Fruit fly (Drosophila melanogaster): ENCODE data around the gene gnu.
A peak's percentile ranks its signal among the peaks of the same experiment; 100 is the strongest.

The gnu gene

DNA sequence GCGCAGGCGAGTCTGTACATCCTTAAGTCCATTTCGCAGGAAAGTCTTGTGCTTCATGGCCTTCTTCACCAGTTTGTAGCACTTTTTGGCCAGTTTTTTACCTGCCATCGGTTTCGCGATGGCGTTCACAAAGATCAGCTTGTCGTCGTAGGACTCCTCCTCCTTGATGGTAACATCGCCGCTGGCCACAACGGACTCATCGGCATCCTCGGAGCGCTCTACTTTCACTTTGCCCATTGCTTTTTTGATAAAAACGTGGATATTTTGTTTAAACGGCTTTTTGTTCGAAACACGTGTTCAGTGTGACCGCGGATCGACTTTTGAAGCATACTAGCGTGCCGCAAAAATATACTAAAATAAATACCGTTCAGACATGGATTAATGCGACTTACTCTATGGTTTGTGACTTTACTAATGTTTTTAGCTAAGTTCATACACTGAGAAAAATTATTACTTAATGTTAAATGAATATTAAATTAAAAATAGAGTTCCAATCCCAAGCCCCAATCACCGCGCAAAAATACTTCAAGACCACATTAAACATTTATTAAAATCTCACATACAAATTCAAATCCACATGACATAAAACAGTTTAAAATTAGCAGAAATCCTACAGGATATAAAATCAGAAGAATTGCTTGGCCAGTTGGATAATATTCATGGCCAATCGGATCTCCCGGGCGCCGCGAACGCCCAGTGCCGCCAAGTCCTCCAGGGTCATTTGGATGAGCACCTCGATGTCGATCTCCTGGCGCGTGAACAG, 1.1 kb downstream of the gnu start, which contains the start of gene NHP2 (continued):
- TF ChIP-seq CG6683 (GFP tag; optimal IDR thresholded peaks at IDR 0.05) = peak; percentile 50
- no peak for TF ChIP-seq Dfd (GFP tag; optimal IDR thresholded peaks at IDR 0.05)
- TF ChIP-seq Usf (GFP tag; optimal IDR thresholded peaks at IDR 0.05) = peak; percentile 34
- peak; percentile 88 for TF ChIP-seq gce (GFP tag; IDR thresholded peaks at IDR 0.05)
- TF ChIP-seq zfh1 (GFP tag; IDR thresholded peaks at IDR 0.05) = peak; percentile 79
- peak; percentile 88 for TF ChIP-seq Xrp1 (GFP tag; IDR thresholded peaks at IDR 0.05)
- no peak for TF ChIP-seq exex (tag; optimal IDR thresholded peaks at IDR 0.05)
- TF ChIP-seq sob (GFP tag; IDR thresholded peaks at IDR 0.05) = peak; percentile 80
- TF ChIP-seq dpn (GFP tag; optimal IDR thresholded peaks at IDR 0.05) = peak; percentile 57 to 82
- peak; percentile 22; the same call in 1 of the 2 replicates for TF ChIP-seq CG4360 (GFP tag; IDR thresholded peaks at IDR 0.05)
- peak; percentile 37; the same call in 1 of the 2 replicates for TF ChIP-seq CG11696 (GFP tag; IDR thresholded peaks at IDR 0.05)
- TF ChIP-seq CG14710 (tag; optimal IDR thresholded peaks at IDR 0.05) = peak; percentile 83
- no peak for TF ChIP-seq CG15269 (tag; optimal IDR thresholded peaks at IDR 0.05)
- no peak for TF ChIP-seq nerfin-2 (GFP tag; IDR thresholded peaks at IDR 0.05; ENCODE audit: partially characterized antibody)
- peak; percentile 31; the same call in 1 of the 2 replicates for TF ChIP-seq danr (GFP tag; IDR thresholded peaks at IDR 0.05)
- TF ChIP-seq run (tag; optimal IDR thresholded peaks at IDR 0.05) = peak; percentile 73
- TF ChIP-seq CG11723 (GFP tag; optimal IDR thresholded peaks at IDR 0.05) = no peak
- peak; percentile 68; the same call in 1 of the 2 replicates for TF ChIP-seq CG11085 (GFP tag; IDR thresholded peaks at IDR 0.05)
- TF ChIP-seq MBD-R2 (GFP tag; IDR thresholded peaks at IDR 0.05) = peak; percentile 84
- no peak for TF ChIP-seq CG17385 (GFP tag; optimal IDR thresholded peaks at IDR 0.05)
- TF ChIP-seq Hand (GFP tag; optimal IDR thresholded peaks at IDR 0.05) = peak; percentile 77
- peak; percentile 48 for TF ChIP-seq B-H2 (GFP tag; optimal IDR thresholded peaks at IDR 0.05)
- peak; percentile 72 for TF ChIP-seq B-H1 (GFP tag; IDR thresholded peaks at IDR 0.05)
- peak; percentile 84 for TF ChIP-seq CG9932 (GFP tag; IDR thresholded peaks at IDR 0.05)
- peak; percentile 81 for TF ChIP-seq Rx (GFP tag; IDR thresholded peaks at IDR 0.05)
- TF ChIP-seq CG17829 (tag; optimal IDR thresholded peaks at IDR 0.05) = peak; percentile 86
- no peak for TF ChIP-seq Dref (GFP tag; IDR thresholded peaks at IDR 0.05)
- no peak for TF ChIP-seq fru (optimal IDR thresholded peaks at IDR 0.05)
- peak; percentile 74 for TF ChIP-seq fd96Cb (tag; optimal IDR thresholded peaks at IDR 0.05)
- TF ChIP-seq HmgZ (tag; optimal IDR thresholded peaks at IDR 0.05) = peak; percentile 85
- peak; percentile 82 for TF ChIP-seq Hr3 (GFP tag; optimal IDR thresholded peaks at IDR 0.05)
- peak; percentile 87 for TF ChIP-seq stwl (tag; optimal IDR thresholded peaks at IDR 0.05)
- TF ChIP-seq abd-A (tag; optimal IDR thresholded peaks at IDR 0.05) = no peak
- TF ChIP-seq CG11398 (GFP tag; optimal IDR thresholded peaks at IDR 0.05) = no peak
- TF ChIP-seq ERR (GFP tag; optimal IDR thresholded peaks at IDR 0.05) = no peak
- no peak for TF ChIP-seq Lpt (GFP tag; optimal IDR thresholded peaks at IDR 0.05)
- no peak for TF ChIP-seq CG8478 (optimal IDR thresholded peaks at IDR 0.05)
- TF ChIP-seq schlank (tag; optimal IDR thresholded peaks at IDR 0.05) = peak; percentile 9
- no peak for TF ChIP-seq HmgD (GFP tag; optimal IDR thresholded peaks at IDR 0.05)
- TF ChIP-seq zen2 (GFP tag; IDR thresholded peaks at IDR 0.05; ENCODE audit: partially characterized antibody) = no peak
- TF ChIP-seq CG4707 (GFP tag; optimal IDR thresholded peaks at IDR 0.05) = peak; percentile 79
- TF ChIP-seq Sry-β (GFP tag; optimal IDR thresholded peaks at IDR 0.05) = peak; percentile 21
- no peak for TF ChIP-seq Sox100B (GFP tag; optimal IDR thresholded peaks at IDR 0.05)
- TF ChIP-seq Sin3A (optimal IDR thresholded peaks at IDR 0.05) = peak; percentile 22
- no peak; the same call in 1 of the 2 replicates for TF ChIP-seq CkIIα-i1 (GFP tag; IDR thresholded peaks at IDR 0.05)
- no peak for TF ChIP-seq cato (GFP tag; optimal IDR thresholded peaks at IDR 0.05; ENCODE audit: borderline replicate concordance)
- peak; percentile 78 for TF ChIP-seq lilli (GFP tag; optimal IDR thresholded peaks at IDR 0.05)
- peak; percentile 80 for TF ChIP-seq onecut (GFP tag; IDR thresholded peaks at IDR 0.05)
- peak; percentile 83 for TF ChIP-seq CG34422 (GFP tag; IDR thresholded peaks at IDR 0.05)
- TF ChIP-seq dmrt11E (tag; optimal IDR thresholded peaks at IDR 0.05) = peak; percentile 80
- peak; percentile 82 for TF ChIP-seq CG15514 (GFP tag; optimal IDR thresholded peaks at IDR 0.05)

All from whole organism, embryonic.